Worm (Caenorhabditis elegans): ENCODE data around the gene F20B6.10.

DNA sequence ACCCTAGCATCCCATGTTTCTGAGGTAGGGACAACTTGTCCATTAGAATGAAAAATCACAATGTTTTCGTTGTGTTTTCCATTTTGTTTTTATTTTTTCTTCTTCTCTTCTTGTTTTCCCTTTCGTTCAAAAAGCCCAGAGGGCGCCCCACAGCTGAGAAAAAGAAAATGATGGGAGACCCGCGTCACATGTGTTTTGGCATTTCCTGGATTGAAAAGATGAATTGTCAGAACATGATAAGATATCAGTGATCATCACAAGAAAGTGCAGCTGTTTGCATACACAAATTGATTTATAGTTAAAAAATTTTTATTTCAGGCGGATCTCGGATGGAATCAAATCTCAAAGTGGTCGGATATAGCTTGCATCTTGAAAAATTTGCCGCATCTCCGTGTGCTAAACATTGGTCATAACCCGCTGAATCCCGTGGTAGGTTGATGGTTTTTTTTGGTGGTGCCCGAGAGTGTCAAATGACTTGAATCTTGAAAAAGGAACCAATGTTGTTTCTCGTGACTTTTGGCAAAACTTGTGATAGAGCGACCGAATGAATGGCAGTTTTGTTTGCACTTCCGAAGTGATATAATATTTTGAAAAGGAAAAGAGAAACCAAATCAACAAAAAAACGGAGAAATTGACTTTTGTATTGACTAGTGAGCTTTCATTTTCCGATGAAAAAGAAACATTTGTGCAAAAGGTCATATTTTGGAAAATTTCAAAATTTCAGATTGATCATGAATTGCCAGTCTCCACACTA lies 49.4 kb upstream of the F20B6.10 start:
- no peak for TF ChIP-seq F39B2.1 (GFP tag; IDR thresholded peaks at IDR 0.05)
- TF ChIP-seq F57A8.1 (GFP tag; optimal IDR thresholded peaks at IDR 0.05) = no peak
- no peak for TF ChIP-seq hlh-26 (GFP tag; conservative IDR thresholded peaks at IDR 0.05)
- TF ChIP-seq ama-1 (optimal IDR thresholded peaks at IDR 0.05) = no peak
- no peak for TF ChIP-seq ama-1 (GFP tag; optimal IDR thresholded peaks at IDR 0.05)
- TF ChIP-seq K11D2.4 (GFP tag; IDR thresholded peaks at IDR 0.05) = 0 out of 2 replicates have a peak, but pooled peaks have one; percentile 36
- no peak for TF ChIP-seq nhr-27 (tag; optimal IDR thresholded peaks at IDR 0.05)
- no peak for TF ChIP-seq lsy-27 (tag; optimal IDR thresholded peaks at IDR 0.05; ENCODE audit: borderline replicate concordance, insufficient read depth)
- no peak for TF ChIP-seq B0019.2 (GFP tag; conservative IDR thresholded peaks at IDR 0.05)
- TF ChIP-seq lin-26 (GFP tag; IDR thresholded peaks at IDR 0.05) = no peak
- TF ChIP-seq snpc-4 (GFP tag; optimal IDR thresholded peaks at IDR 0.05) = no peak
- no peak for TF ChIP-seq snpc-4 (tag; optimal IDR thresholded peaks at IDR 0.05)
- no peak for TF ChIP-seq mxl-1 (tag; optimal IDR thresholded peaks at IDR 0.05)
